Worm (Caenorhabditis elegans) whole organism, L3 larva: ENCODE data around the gene skp-1.

Source experiments
- ama-1 ChIP-seq: fragments of 150-350 bp; optimal IDR thresholded peaks from 2 replicates; lab custom pipeline; 2018
- elt-3 ChIP-seq, 3 experiments: fragments of 150-350 bp in 1 of 3; sonication (generic microtip) in 2 of 3; optimal IDR thresholded peaks; 2 replicates in 2 of 3; 4 replicates in 1 of 3; lab custom pipeline; 2014 to 2017; ENCODE audit warnings: missing biosample characterization in 3 of 3, missing genetic modification characterization in 3 of 3
- jun-1 ChIP-seq: fragments of 150-350 bp; optimal IDR thresholded peaks from 2 replicates; lab custom pipeline; 2014; ENCODE audit warnings: missing biosample characterization, missing genetic modification reagents, missing genetic modification characterization
- lin-15B ChIP-seq: fragments of 150-350 bp; optimal IDR thresholded peaks from 2 replicates; lab custom pipeline; 2014; ENCODE audit warnings: missing biosample characterization, missing genetic modification characterization
- mdl-1 ChIP-seq: fragments of 150-350 bp; optimal IDR thresholded peaks from 2 replicates; lab custom pipeline; 2014; ENCODE audit warnings: missing biosample characterization, missing genetic modification characterization
- nhr-237 ChIP-seq: fragments of 150-350 bp; optimal IDR thresholded peaks from 2 replicates; lab custom pipeline; 2014; ENCODE audit warnings: missing biosample characterization, missing genetic modification characterization
- nhr-25 ChIP-seq: sonication (generic microtip); optimal IDR thresholded peaks from 2 replicates; lab custom pipeline; 2017; ENCODE audit warnings: missing biosample characterization, missing genetic modification characterization
- nhr-28 ChIP-seq: fragments of 150-350 bp; optimal IDR thresholded peaks from 2 replicates; lab custom pipeline; 2014; ENCODE audit warnings: missing biosample characterization, missing genetic modification characterization
- nhr-76 ChIP-seq: fragments of 150-350 bp; sonication (generic microtip); optimal IDR thresholded peaks from 5 replicates; lab custom pipeline; 2014; ENCODE audit warnings: missing biosample characterization, missing genetic modification characterization
- nhr-77 ChIP-seq: fragments of 150-350 bp; optimal IDR thresholded peaks from 2 replicates; lab custom pipeline; 2014; ENCODE audit warnings: missing biosample characterization, missing genetic modification characterization
- pha-4 ChIP-seq: fragments of 150-350 bp; optimal IDR thresholded peaks from 2 replicates; lab custom pipeline; 2014; ENCODE audit warnings: missing biosample characterization, missing genetic modification reagents, missing genetic modification characterization
- snpc-4 ChIP-seq: fragments of 150-350 bp; optimal IDR thresholded peaks from 2 replicates; lab custom pipeline; 2014; ENCODE audit warnings: missing biosample characterization, missing genetic modification characterization
- unc-39 ChIP-seq: sonication (generic microtip); optimal IDR thresholded peaks from 4 replicates; lab custom pipeline; 2017; ENCODE audit warnings: missing biosample characterization, missing genetic modification characterization

DNA sequence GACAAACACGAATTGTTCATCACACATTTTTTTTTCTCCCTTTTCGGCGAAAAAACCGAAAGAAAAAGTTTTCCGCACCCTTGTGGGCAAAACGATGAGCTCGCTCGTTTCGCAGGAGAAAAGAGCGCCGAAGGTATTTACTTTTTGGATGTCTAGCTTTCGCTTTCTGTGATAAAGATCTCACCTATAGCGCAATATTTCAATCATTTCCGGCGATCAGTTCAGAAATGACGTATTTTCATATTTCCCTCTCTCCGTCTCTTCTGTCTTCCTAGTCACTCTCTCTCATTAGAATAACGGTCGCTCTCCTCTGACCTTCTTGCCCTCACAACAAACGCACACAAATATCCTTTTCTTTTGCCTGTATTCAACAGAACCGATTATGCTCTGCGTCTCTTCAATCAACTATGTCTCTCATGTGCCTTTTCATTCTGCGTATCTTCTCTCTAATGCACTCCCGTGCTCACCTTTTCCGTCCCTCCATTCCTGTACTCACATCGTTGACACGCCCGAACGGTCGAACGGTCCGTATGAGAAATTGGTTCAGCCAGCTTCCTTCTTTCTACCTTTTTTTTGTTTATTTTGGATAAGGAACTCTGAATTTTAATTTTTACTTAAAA is 28.6 kb downstream of the skp-1 start:
- no peak for TF ChIP-seq nhr-77
- TF ChIP-seq pha-4 (tag; lab: Kevin White, UChicago), result no peak
- TF ChIP-seq nhr-25, result peak; percentile 36
- no peak for TF ChIP-seq nhr-28
- TF ChIP-seq unc-39 (tag; lab: Kevin White, UChicago), result no peak
- no peak for TF ChIP-seq jun-1 (tag; lab: Kevin White, UChicago)
- TF ChIP-seq nhr-237 (tag; lab: Kevin White, UChicago), result no peak
- TF ChIP-seq snpc-4 (tag; lab: Kevin White, UChicago), result no peak
- no peak for TF ChIP-seq ama-1 (lab: Kevin White, UChicago)
- no peak for TF ChIP-seq mdl-1 (tag; lab: Kevin White, UChicago)
- no peak for TF ChIP-seq elt-3 (tag; optimal IDR thresholded peaks at IDR 0.05; lab: Kevin White, UChicago)
- no peak for TF ChIP-seq nhr-76
- TF ChIP-seq lin-15B, result no peak
